Worm (Caenorhabditis elegans): ENCODE data around the gene flp-32.

flp-32 gene

ce11 chrX:15433487-15433886, at the start of gene flp-32:
Gene flp-32, plus strand, starts transcription at chrX:15433787.
- TF ChIP-seq ceh-45 (GFP tag; IDR thresholded peaks at IDR 0.05) (no peak), pros-1 (tag; optimal IDR thresholded peaks at IDR 0.05) (no peak), ref-2 (tag; optimal IDR thresholded peaks at IDR 0.05) (peak; percentile 7), K02D7.2 (tag; optimal IDR thresholded peaks at IDR 0.05) (no peak)

- TF ChIP-seq ceh-24 (tag; optimal IDR thresholded peaks at IDR 0.05) (no peak), ets-4 (tag; optimal IDR thresholded peaks at IDR 0.05) (no peak), npax-4 (tag; optimal IDR thresholded peaks at IDR 0.05) (no peak)
These were observed 49.4 kb upstream of the flp-32 start for ce11 chrX:15384090-15384624.

- no peak for TF ChIP-seq fax-1 (tag; optimal IDR thresholded peaks at IDR 0.05)
- TF ChIP-seq unc-86 (tag; optimal IDR thresholded peaks at IDR 0.05): no peak
- no peak for TF ChIP-seq nhr-11 (tag; optimal IDR thresholded peaks at IDR 0.05)
- no peak for TF ChIP-seq syd-9 (tag; optimal IDR thresholded peaks at IDR 0.05)
- no peak for TF ChIP-seq pha-4 (tag; optimal IDR thresholded peaks at IDR 0.05)
- no peak for TF ChIP-seq ceh-45 (GFP tag; IDR thresholded peaks at IDR 0.05)
- no peak for TF ChIP-seq pax-1 (tag; optimal IDR thresholded peaks at IDR 0.05)
- TF ChIP-seq npax-4 (tag; optimal IDR thresholded peaks at IDR 0.05): no peak
- TF ChIP-seq tbx-7 (tag; optimal IDR thresholded peaks at IDR 0.05): no peak
- TF ChIP-seq lin-11 (tag; optimal IDR thresholded peaks at IDR 0.05): no peak
- no peak for TF ChIP-seq sox-2 (GFP tag; IDR thresholded peaks at IDR 0.05)
- TF ChIP-seq ztf-16 (tag; optimal IDR thresholded peaks at IDR 0.05): no peak
- TF ChIP-seq hlh-6 (tag; optimal IDR thresholded peaks at IDR 0.05): no peak
- TF ChIP-seq ceh-34 (tag; optimal IDR thresholded peaks at IDR 0.05): no peak
- no peak for TF ChIP-seq ceh-14 (tag; optimal IDR thresholded peaks at IDR 0.05)
- no peak for TF ChIP-seq ttx-3 (tag; optimal IDR thresholded peaks at IDR 0.05)
- TF ChIP-seq ceh-31 (tag; optimal IDR thresholded peaks at IDR 0.05): no peak
These were observed 48.2 kb upstream of the flp-32 start for ce11 chrX:15385379-15385778.

- TF ChIP-seq nfya-1 (tag; optimal IDR thresholded peaks at IDR 0.05): peak; percentile 31
- peak; percentile 41 for TF ChIP-seq ceh-31 (tag; optimal IDR thresholded peaks at IDR 0.05)
- no peak for TF ChIP-seq fkh-10 (GFP tag; optimal IDR thresholded peaks at IDR 0.05)
- TF ChIP-seq tbx-2 (tag; optimal IDR thresholded peaks at IDR 0.05): peak; percentile 18
- peak; percentile 79 for TF ChIP-seq unc-42 (tag; optimal IDR thresholded peaks at IDR 0.05)
These were observed 47.7 kb upstream of the flp-32 start for ce11 chrX:15385807-15386349.

- no peak for TF ChIP-seq dve-1 (tag; optimal IDR thresholded peaks at IDR 0.05)
- TF ChIP-seq ceh-45 (GFP tag; IDR thresholded peaks at IDR 0.05): no peak
- no peak for TF ChIP-seq F13H6.1 (tag; optimal IDR thresholded peaks at IDR 0.05)
- TF ChIP-seq ref-2 (tag; optimal IDR thresholded peaks at IDR 0.05): no peak
- no peak for TF ChIP-seq ama-1 (optimal IDR thresholded peaks at IDR 0.05)
- no peak for TF ChIP-seq syd-9 (tag; optimal IDR thresholded peaks at IDR 0.05)
- no peak for TF ChIP-seq hlh-15 (tag; optimal IDR thresholded peaks at IDR 0.05)
- no peak for TF ChIP-seq pat-9 (tag; optimal IDR thresholded peaks at IDR 0.05)
- TF ChIP-seq ceh-31 (tag; optimal IDR thresholded peaks at IDR 0.05): no peak
- TF ChIP-seq K09A11.1 (tag; optimal IDR thresholded peaks at IDR 0.05; ENCODE audit: insufficient read depth): no peak
These were observed 45.3 kb upstream of the flp-32 start for ce11 chrX:15388259-15388658.

- TF ChIP-seq zip-5 (tag; optimal IDR thresholded peaks at IDR 0.05) (no peak), tbx-7 (tag; optimal IDR thresholded peaks at IDR 0.05) (no peak), ceh-48 (tag; optimal IDR thresholded peaks at IDR 0.05) (no peak)
These were observed 43.7 kb upstream of the flp-32 start for ce11 chrX:15389853-15390252.
